Fruit fly (Drosophila melanogaster): ENCODE results near the gene CG8004.
A peak's percentile ranks its signal among the peaks of the same experiment; 100 is the strongest.

The CG8004 gene

DNA sequence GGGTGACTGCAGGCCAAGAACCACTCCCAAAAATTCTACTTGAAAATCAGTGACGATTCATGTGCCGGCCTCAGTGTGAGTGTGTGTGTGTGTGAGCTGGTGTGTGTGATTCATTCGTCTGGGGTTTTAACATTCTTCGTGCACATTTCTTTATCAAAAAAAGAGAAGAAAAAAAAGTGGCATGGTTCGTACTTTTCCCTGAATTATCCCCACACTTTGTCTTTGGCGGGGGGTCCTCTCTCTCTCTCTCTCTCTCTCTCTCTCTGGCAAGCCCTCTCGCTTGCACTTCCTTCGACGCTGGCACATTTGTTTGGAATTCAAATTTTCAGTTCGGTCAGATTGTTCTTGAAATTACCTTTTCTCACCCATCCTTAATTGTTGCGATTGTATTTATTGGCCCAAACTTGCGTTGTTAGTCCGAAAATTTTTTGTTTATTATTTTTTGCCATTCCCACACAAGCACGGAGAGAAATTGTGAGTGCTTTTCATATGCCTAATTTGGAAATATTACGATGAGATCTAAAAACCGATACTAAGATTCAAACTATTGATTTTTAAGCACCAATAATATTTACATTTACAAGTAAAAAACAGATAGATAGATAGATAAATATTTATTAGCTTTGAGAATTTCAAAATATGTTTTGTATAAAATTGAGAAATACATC lies 877 bp upstream of the CG8004 start (continued):
- peak; percentile 3 for TF ChIP-seq Sox100B (GFP tag; optimal IDR thresholded peaks at IDR 0.05)
- TF ChIP-seq unpg (GFP tag; optimal IDR thresholded peaks at IDR 0.05): no peak
- TF ChIP-seq lab (GFP tag; optimal IDR thresholded peaks at IDR 0.05): peak; percentile 11
- peak; percentile 58 for TF ChIP-seq gem (tag; optimal IDR thresholded peaks at IDR 0.05)
- TF ChIP-seq CG4282 (GFP tag; optimal IDR thresholded peaks at IDR 0.05): no peak
- TF ChIP-seq CG6689 (GFP tag; IDR thresholded peaks at IDR 0.05): no peak
- TF ChIP-seq CG3281 (GFP tag; optimal IDR thresholded peaks at IDR 0.05): peak; percentile 35
- TF ChIP-seq crol (GFP tag; IDR thresholded peaks at IDR 0.05): peak; percentile 84
- TF ChIP-seq CG7839 (tag; optimal IDR thresholded peaks at IDR 0.05): peak; percentile 32
- TF ChIP-seq CG9932 (GFP tag; IDR thresholded peaks at IDR 0.05): peak; percentile 36; the same call in 1 of the 2 replicates
- TF ChIP-seq tap (tag; optimal IDR thresholded peaks at IDR 0.05): no peak
- TF ChIP-seq CG11723 (GFP tag; optimal IDR thresholded peaks at IDR 0.05): no peak
- peak; percentile 9 for TF ChIP-seq CG13424 (tag; optimal IDR thresholded peaks at IDR 0.05)
- TF ChIP-seq Eip74EF (GFP tag; optimal IDR thresholded peaks at IDR 0.05): peak in 1 of 2 experiments; percentile 16
- TF ChIP-seq CG14050 (GFP tag; IDR thresholded peaks at IDR 0.05): no peak
- peak; percentile 56; the same call in 1 of the 2 replicates for TF ChIP-seq slbo (GFP tag; IDR thresholded peaks at IDR 0.05)
- 0 out of 3 replicates have a peak, but pooled peaks have one; percentile 49 for TF ChIP-seq CG2199 (GFP tag; IDR thresholded peaks at IDR 0.05)
- TF ChIP-seq CoRest (tag; optimal IDR thresholded peaks at IDR 0.05): peak; percentile 34
- TF ChIP-seq sens (GFP tag): peak; percentile 84
- TF ChIP-seq cwo (GFP tag; optimal IDR thresholded peaks at IDR 0.05): no peak
- 0 out of 2 replicates have a peak, but pooled peaks have one; percentile 7 for TF ChIP-seq Rfx (GFP tag; IDR thresholded peaks at IDR 0.05)
- 0 out of 2 replicates have a peak, but pooled peaks have one; percentile 15 for TF ChIP-seq Atf6 (GFP tag; IDR thresholded peaks at IDR 0.05)
- peak; percentile 43 for TF ChIP-seq Sox102F (GFP tag; optimal IDR thresholded peaks at IDR 0.05)
- TF ChIP-seq Ptx1 (GFP tag; IDR thresholded peaks at IDR 0.05): no peak
- peak; percentile 21 for TF ChIP-seq Hmr (GFP tag; optimal IDR thresholded peaks at IDR 0.05)
- TF ChIP-seq Bteb2 (GFP tag; optimal IDR thresholded peaks at IDR 0.05): peak; percentile 40
- TF ChIP-seq CG2678 (tag; optimal IDR thresholded peaks at IDR 0.05): peak; percentile 26
- TF ChIP-seq CG2120 (GFP tag; optimal IDR thresholded peaks at IDR 0.05): peak; percentile 60
- no peak for TF ChIP-seq Bdp1 (GFP tag; optimal IDR thresholded peaks at IDR 0.05)
- TF ChIP-seq CG15514 (GFP tag; optimal IDR thresholded peaks at IDR 0.05): peak; percentile 7
- peak; percentile 59 for TF ChIP-seq Med (GFP tag)
- peak; percentile 34 for TF ChIP-seq CG7556 (GFP tag; optimal IDR thresholded peaks at IDR 0.05)
- TF ChIP-seq vvl (GFP tag; IDR thresholded peaks at IDR 0.05): no peak

DNA sequence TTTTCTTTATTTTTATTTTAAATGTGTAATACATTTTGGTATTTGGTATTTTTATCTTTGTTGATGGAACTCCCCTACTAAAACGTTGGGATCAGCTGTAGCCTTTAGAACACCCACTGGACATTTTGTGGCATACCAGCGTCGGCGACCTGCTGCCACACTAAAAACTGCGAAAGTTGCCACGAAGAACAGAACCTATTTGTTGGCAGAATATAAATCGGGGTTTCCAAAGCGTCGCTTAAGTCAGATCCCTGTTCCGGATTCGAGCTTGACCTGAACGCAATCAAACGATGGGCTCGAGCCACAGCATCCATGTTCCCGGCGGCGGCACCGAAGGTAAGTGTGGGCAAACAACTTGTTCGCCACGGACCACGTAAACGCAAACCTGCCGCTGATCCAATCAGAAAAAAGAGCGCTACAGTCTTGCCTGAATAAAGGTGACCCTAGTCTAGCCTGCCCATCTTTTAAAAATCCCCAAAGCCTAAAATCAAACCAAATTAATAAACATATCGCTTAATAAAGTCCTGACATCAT lies 3.5 kb downstream of the CG8004 start, which contains the start of gene Grasp65:
TSS of gene Grasp65 (plus strand) at position 173 of the 534 bp plus-strand sequence.
- no peak for TF ChIP-seq bab2 (GFP tag; optimal IDR thresholded peaks at IDR 0.05)
- TF ChIP-seq CG8089 (GFP tag; optimal IDR thresholded peaks at IDR 0.05): no peak
- no peak for TF ChIP-seq Side (GFP tag; optimal IDR thresholded peaks at IDR 0.05)
- TF ChIP-seq jing (GFP tag; optimal IDR thresholded peaks at IDR 0.05): no peak
- TF ChIP-seq BEAF-32 (GFP tag; optimal IDR thresholded peaks at IDR 0.05): peak; percentile 5
- TF ChIP-seq CG14710 (tag; optimal IDR thresholded peaks at IDR 0.05): peak; percentile 33
- no peak for TF ChIP-seq bigmax (GFP tag; optimal IDR thresholded peaks at IDR 0.05)
- TF ChIP-seq CG12219 (GFP tag; optimal IDR thresholded peaks at IDR 0.05): no peak
- TF ChIP-seq CG12659 (GFP tag; optimal IDR thresholded peaks at IDR 0.05): peak; percentile 39
- TF ChIP-seq grau (tag; optimal IDR thresholded peaks at IDR 0.05): peak; percentile 89
- TF ChIP-seq Hmx (GFP tag; optimal IDR thresholded peaks at IDR 0.05): no peak
- TF ChIP-seq PHDP (tag; optimal IDR thresholded peaks at IDR 0.05): peak; percentile 32
- TF ChIP-seq CG11504 (tag; optimal IDR thresholded peaks at IDR 0.05): peak; percentile 36
- TF ChIP-seq jumu (GFP tag; optimal IDR thresholded peaks at IDR 0.05): no peak
- no peak for TF ChIP-seq CG15601 (tag; optimal IDR thresholded peaks at IDR 0.05)
- no peak for TF ChIP-seq toy (GFP tag; IDR thresholded peaks at IDR 0.05)
- no peak for TF ChIP-seq NfI (GFP tag; optimal IDR thresholded peaks at IDR 0.05)
